Fruit fly (Drosophila melanogaster) whole organism, embryonic: ENCODE results near the gene bor.

Source experiments
- CG10366 ChIP-seq: fragments of 200-800 bp; sonication (Bioruptor generic); IDR thresholded peaks from 2 replicates; pipeline ENCODE4 v1.3.6; 2022; ENCODE audit warnings: missing biosample characterization, missing genetic modification characterization
- CG10431 ChIP-seq: fragments of 200-800 bp; sonication (Bioruptor generic); optimal IDR thresholded peaks from 3 replicates; lab custom pipeline; 2018; ENCODE audit warnings: missing biosample characterization, mild to moderate bottlenecking, missing genetic modification characterization
- CG12659 ChIP-seq: fragments of 200-800 bp; sonication (Bioruptor generic); optimal IDR thresholded peaks from 3 replicates; lab custom pipeline; 2017; ENCODE audit warnings: mild to moderate bottlenecking, missing biosample characterization, missing genetic modification reagents, missing genetic modification characterization
- CG13894 ChIP-seq: fragments of 200-800 bp; sonication (Bioruptor generic); optimal IDR thresholded peaks from 3 replicates; lab custom pipeline; 2018; ENCODE audit warnings: missing biosample characterization, mild to moderate bottlenecking, missing genetic modification characterization, moderate library complexity
- CG14965 ChIP-seq: fragments of 200-800 bp; sonication (Bioruptor generic); optimal IDR thresholded peaks from 2 replicates; lab custom pipeline; 2016; ENCODE audit warnings: missing biosample characterization, missing genetic modification characterization, borderline replicate concordance
- CG15479 ChIP-seq: fragments of 200-800 bp; sonication (Bioruptor generic); optimal IDR thresholded peaks from 3 replicates; lab custom pipeline; 2019; ENCODE audit warnings: missing biosample characterization, mild to moderate bottlenecking, missing genetic modification characterization, moderate library complexity
- CG18764 ChIP-seq: fragments of 200-800 bp; sonication (Bioruptor generic); optimal IDR thresholded peaks from 3 replicates; lab custom pipeline; 2016; ENCODE audit warnings: missing biosample characterization, missing genetic modification characterization
- CG2712 ChIP-seq: fragments of 200-800 bp; optimal IDR thresholded peaks from 3 replicates; lab custom pipeline; 2019; ENCODE audit warnings: missing biosample characterization, mild to moderate bottlenecking, missing genetic modification characterization, moderate library complexity
- CG2889 ChIP-seq: fragments of 200-800 bp; sonication (Bioruptor generic); IDR thresholded peaks from 3 replicates; pipeline ENCODE4 v1.3.6; 2022; ENCODE audit warnings: missing biosample characterization, missing genetic modification characterization
- CG31365 ChIP-seq: fragments of 200-800 bp; sonication (Bioruptor generic); optimal IDR thresholded peaks from 2 replicates; lab custom pipeline; 2018; ENCODE audit warnings: missing biosample characterization, mild to moderate bottlenecking, missing genetic modification characterization
- CG31388 ChIP-seq: fragments of 200-800 bp; sonication (Bioruptor generic); optimal IDR thresholded peaks from 2 replicates; lab custom pipeline; 2016; ENCODE audit warnings: missing biosample characterization, missing genetic modification characterization
- CG3163 ChIP-seq: fragments of 200-800 bp; sonication (Bioruptor generic); optimal IDR thresholded peaks from 3 replicates; lab custom pipeline; 2016; ENCODE audit warnings: missing biosample characterization, missing genetic modification characterization
- CG32767 ChIP-seq: fragments of 200-800 bp; sonication (Bioruptor generic); IDR thresholded peaks from 2 replicates; pipeline ENCODE4 v1.3.6; 2022; ENCODE audit warnings: missing biosample characterization, missing genetic modification characterization
- CG32772 ChIP-seq: fragments of 200-800 bp; sonication (Bioruptor generic); IDR thresholded peaks from 2 replicates; pipeline ENCODE4 v1.3.6; 2022; ENCODE audit warnings: missing biosample characterization, missing genetic modification characterization
- CG3847 ChIP-seq: fragments of 200-800 bp; sonication (Bioruptor generic); IDR thresholded peaks from 2 replicates; pipeline ENCODE4 v1.3.6; 2022; ENCODE audit warnings: missing biosample characterization, missing genetic modification characterization
- CG3995 ChIP-seq: fragments of 200-800 bp; sonication (Bioruptor generic); optimal IDR thresholded peaks from 3 replicates; lab custom pipeline; 2016; ENCODE audit warnings: missing biosample characterization, missing genetic modification characterization
- CG4328 ChIP-seq: fragments of 200-800 bp; sonication (Bioruptor generic); optimal IDR thresholded peaks from 3 replicates; lab custom pipeline; 2017; ENCODE audit warnings: missing biosample characterization, missing genetic modification reagents, missing genetic modification characterization
- CG6272 ChIP-seq: fragments of 200-800 bp; sonication (Bioruptor generic); IDR thresholded peaks from 2 replicates; pipeline ENCODE4 v1.3.6; 2022; ENCODE audit warnings: missing biosample characterization, missing genetic modification characterization
- CG6654 ChIP-seq: fragments of 200-800 bp; sonication (Bioruptor generic); optimal IDR thresholded peaks from 2 replicates; lab custom pipeline; 2017; ENCODE audit warnings: missing biosample characterization, mild to moderate bottlenecking, missing genetic modification characterization
- CG7357 ChIP-seq: fragments of 200-800 bp; sonication (Bioruptor generic); IDR thresholded peaks from 3 replicates; pipeline ENCODE4 v1.3.6; 2022; ENCODE audit warnings: missing biosample characterization, missing genetic modification characterization
- CG7839 ChIP-seq: fragments of 200-800 bp; sonication (Bioruptor generic); optimal IDR thresholded peaks from 3 replicates; lab custom pipeline; 2018; ENCODE audit warnings: missing biosample characterization, mild to moderate bottlenecking, missing genetic modification characterization, moderate library complexity
- CG8290 ChIP-seq, 3 experiments: fragments of 200-800 bp; sonication (Bioruptor generic); optimal IDR thresholded peaks; 2 replicates each; lab custom pipeline; 2016 to 2019; ENCODE audit warnings: missing biosample characterization in 3 of 3, missing genetic modification characterization in 3 of 3, mild to moderate bottlenecking in 2 of 3, moderate library complexity in 1 of 3
- CG8478 ChIP-seq: fragments of >200 bp; optimal IDR thresholded peaks from 2 replicates; lab custom pipeline; 2018
- Chrac-16 ChIP-seq: fragments of 200-800 bp; sonication (Bioruptor generic); optimal IDR thresholded peaks from 3 replicates; lab custom pipeline; 2016; ENCODE audit warnings: missing biosample characterization, missing genetic modification characterization
- Dad ChIP-seq: fragments of 200-800 bp; sonication (Bioruptor generic); optimal IDR thresholded peaks from 3 replicates; lab custom pipeline; 2016; ENCODE audit warnings: missing biosample characterization, missing genetic modification characterization
- HLH3B ChIP-seq: fragments of 200-800 bp; sonication (Bioruptor generic); IDR thresholded peaks from 2 replicates; pipeline ENCODE4 v1.3.6; 2022; ENCODE audit warnings: missing biosample characterization, missing genetic modification characterization
- HmgD ChIP-seq: fragments of 200-800 bp; sonication (Bioruptor generic); optimal IDR thresholded peaks from 3 replicates; lab custom pipeline; 2016; ENCODE audit warnings: missing biosample characterization, missing genetic modification characterization
- Hsf ChIP-seq: fragments of 200-800 bp; sonication (Bioruptor generic); optimal IDR thresholded peaks from 3 replicates; lab custom pipeline; 2016; ENCODE audit warnings: missing biosample characterization, missing genetic modification characterization
- Jarid2 ChIP-seq: fragments of 200-800 bp; sonication (Bioruptor generic); optimal IDR thresholded peaks from 3 replicates; lab custom pipeline; 2017; ENCODE audit warnings: mild to moderate bottlenecking, missing biosample characterization, missing genetic modification reagents, missing genetic modification characterization
- Lpt ChIP-seq: fragments of >200 bp; optimal IDR thresholded peaks from 2 replicates; lab custom pipeline; 2018; ENCODE audit warnings: missing biosample characterization, missing genetic modification characterization
- MESR4 ChIP-seq: fragments of 200-800 bp; sonication (Bioruptor generic); optimal IDR thresholded peaks from 2 replicates; lab custom pipeline; 2018; ENCODE audit warnings: missing biosample characterization, mild to moderate bottlenecking, missing genetic modification characterization, moderate library complexity
- Max ChIP-seq: fragments of 200-800 bp; sonication (Bioruptor generic); optimal IDR thresholded peaks from 2 replicates; lab custom pipeline; 2016; ENCODE audit warnings: missing biosample characterization, mild to moderate bottlenecking, missing genetic modification characterization
- TFAM ChIP-seq: fragments of 200-800 bp; sonication (Bioruptor generic); optimal IDR thresholded peaks from 2 replicates; lab custom pipeline; 2017; ENCODE audit warnings: missing biosample characterization, missing genetic modification characterization, inconsistent platforms
- ap ChIP-seq: fragments of 200-800 bp; sonication (Bioruptor generic); IDR thresholded peaks from 2 replicates; pipeline ENCODE4 v1.3.6; 2022; ENCODE audit warnings: missing biosample characterization, missing genetic modification characterization
- ato ChIP-seq: fragments of 200-800 bp; sonication (Bioruptor generic); IDR thresholded peaks from 2 replicates; pipeline ENCODE4 v1.3.6; 2022; ENCODE audit warnings: missing biosample characterization, missing genetic modification characterization; ENCODE audit not compliant: partially characterized antibody
- croc ChIP-seq: fragments of 200-800 bp; sonication (Bioruptor generic); conservative IDR thresholded peaks from 3 replicates; pipeline ENCODE4 v1.3.6; 2022; ENCODE audit warnings: missing biosample characterization, missing genetic modification characterization
- crol ChIP-seq: fragments of 200-800 bp; sonication (Bioruptor generic); IDR thresholded peaks from 2 replicates; pipeline ENCODE4 v1.3.6; 2022; ENCODE audit warnings: missing biosample characterization, missing genetic modification characterization
- dmrt11E ChIP-seq: fragments of 200-800 bp; sonication (Bioruptor generic); optimal IDR thresholded peaks from 3 replicates; lab custom pipeline; 2018; ENCODE audit warnings: missing biosample characterization, mild to moderate bottlenecking, missing genetic modification characterization, moderate library complexity
- ems ChIP-seq: fragments of 200-800 bp; sonication (Bioruptor generic); optimal IDR thresholded peaks from 3 replicates; lab custom pipeline; 2016; ENCODE audit warnings: missing biosample characterization, missing genetic modification characterization
- en ChIP-seq: fragments of 200-800 bp; sonication (Bioruptor generic); optimal IDR thresholded peaks from 2 replicates; lab custom pipeline; 2016; ENCODE audit warnings: missing biosample characterization, missing genetic modification characterization
- fd3F ChIP-seq: fragments of 200-800 bp; sonication (Bioruptor generic); optimal IDR thresholded peaks from 2 replicates; lab custom pipeline; 2018; ENCODE audit warnings: missing biosample characterization, mild to moderate bottlenecking, missing genetic modification characterization, moderate library complexity
- gsb ChIP-seq: fragments of 200-800 bp; sonication (Bioruptor generic); IDR thresholded peaks from 2 replicates; pipeline ENCODE4 v1.3.6; 2022; ENCODE audit warnings: missing biosample characterization, missing genetic modification characterization
- ind ChIP-seq: fragments of 200-800 bp; sonication (Bioruptor generic); optimal IDR thresholded peaks from 3 replicates; lab custom pipeline; 2016; ENCODE audit warnings: missing biosample characterization, missing genetic modification characterization
- oc ChIP-seq: fragments of 200-800 bp; sonication (Bioruptor generic); optimal IDR thresholded peaks from 2 replicates; lab custom pipeline; 2018; ENCODE audit warnings: missing biosample characterization, mild to moderate bottlenecking, missing genetic modification characterization, moderate library complexity
- pita ChIP-seq: fragments of 200-800 bp; sonication (Bioruptor generic); optimal IDR thresholded peaks from 2 replicates; lab custom pipeline; 2017; ENCODE audit warnings: missing biosample characterization, mild to moderate bottlenecking, missing genetic modification characterization
- sna ChIP-seq: fragments of 200-800 bp; sonication (Bioruptor generic); IDR thresholded peaks from 2 replicates; pipeline ENCODE4 v1.3.6; 2022; ENCODE audit warnings: missing biosample characterization, missing genetic modification characterization; ENCODE audit not compliant: partially characterized antibody
- stc ChIP-seq: fragments of 200-800 bp; sonication (Bioruptor generic); IDR thresholded peaks from 2 replicates; pipeline ENCODE4 v1.3.6; 2022; ENCODE audit warnings: missing biosample characterization, missing genetic modification characterization
- sug ChIP-seq: fragments of 200-800 bp; optimal IDR thresholded peaks from 2 replicates; lab custom pipeline; 2019; ENCODE audit warnings: missing biosample characterization, mild to moderate bottlenecking, missing genetic modification characterization, moderate library complexity
- wdn ChIP-seq: fragments of 200-800 bp; sonication (Bioruptor generic); IDR thresholded peaks from 2 replicates; pipeline ENCODE4 v1.3.6; 2022; ENCODE audit warnings: missing biosample characterization, missing genetic modification characterization
- zfh1 ChIP-seq: fragments of 200-800 bp; sonication (Bioruptor generic); IDR thresholded peaks from 3 replicates; pipeline ENCODE4 v1.3.6; 2022; ENCODE audit warnings: missing biosample characterization, missing genetic modification characterization

Gene bor

DNA sequence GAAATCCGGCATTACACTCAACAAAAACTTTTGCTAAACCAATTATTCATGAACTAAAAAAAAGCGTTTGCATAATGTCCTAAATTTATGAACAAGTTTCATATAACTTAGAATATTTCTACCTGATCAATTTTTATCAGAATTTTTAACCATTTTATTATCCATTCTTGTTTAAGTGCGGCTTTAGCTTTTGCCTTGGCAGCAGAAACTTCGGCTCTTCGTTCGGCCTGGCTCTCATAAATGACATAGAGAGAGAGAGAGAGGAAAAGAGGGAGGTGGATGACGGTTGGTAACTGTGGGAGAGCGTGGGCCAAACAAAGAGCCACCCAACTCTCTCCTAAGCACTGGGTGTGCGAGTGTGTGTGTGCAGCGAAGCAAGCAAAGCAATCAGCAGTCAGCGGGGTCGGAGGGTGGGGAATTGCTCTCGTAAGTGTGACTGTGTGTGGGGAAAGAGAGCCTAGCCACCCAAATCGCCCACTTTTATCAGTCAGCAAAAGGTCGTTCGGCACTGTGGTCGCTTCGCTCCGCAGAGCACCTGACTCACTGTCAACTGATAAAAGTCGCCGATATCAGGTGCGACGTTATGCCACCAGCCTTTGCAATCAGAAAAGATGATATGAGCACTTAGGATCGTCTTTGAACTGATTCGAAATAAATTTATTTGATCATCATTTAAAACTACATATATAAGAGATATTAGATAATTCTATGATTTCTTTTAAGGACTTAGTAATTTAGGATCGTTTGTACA lies 39.3 kb downstream of the bor start (continued):
- TF ChIP-seq CG7839 (tag; lab: Kevin White, UChicago) = peak; percentile 98
- no peak for TF ChIP-seq zfh1 (GFP tag; lab: Robert Waterston, UW)
- TF ChIP-seq ind = peak; percentile 96
- TF ChIP-seq oc (tag; lab: Kevin White, UChicago) = peak; percentile 99
- TF ChIP-seq CG32772 = no peak
- peak; percentile 71 for TF ChIP-seq CG4328 (GFP tag; lab: Kevin White, UChicago)
- TF ChIP-seq CG32767 (GFP tag; lab: Robert Waterston, UW) = no peak
- TF ChIP-seq CG3995 (GFP tag; lab: Kevin White, UChicago) = peak; percentile 60
- peak; percentile 97 for TF ChIP-seq Hsf (GFP tag; lab: Kevin White, UChicago)
- TF ChIP-seq CG2889 (GFP tag; lab: Robert Waterston, UW) = no peak
- TF ChIP-seq HLH3B (GFP tag; lab: Robert Waterston, UW) = no peak
- no peak for TF ChIP-seq ap (GFP tag; lab: Robert Waterston, UW)
- TF ChIP-seq TFAM (GFP tag; lab: Kevin White, UChicago) = peak; percentile 86
- TF ChIP-seq CG12659 (GFP tag; lab: Kevin White, UChicago) = peak; percentile 98
- peak; percentile 96 for TF ChIP-seq en (GFP tag; lab: Kevin White, UChicago)
- peak; percentile 96 for TF ChIP-seq Dad (GFP tag; lab: Kevin White, UChicago)
- TF ChIP-seq CG2712 (tag; lab: Kevin White, UChicago) = peak; percentile 99
- TF ChIP-seq CG31365 (tag; lab: Kevin White, UChicago) = peak; percentile 84
- peak; percentile 94 for TF ChIP-seq Max (GFP tag; lab: Kevin White, UChicago)
- peak; percentile 90 for TF ChIP-seq CG3163 (GFP tag; lab: Kevin White, UChicago)
- no peak for TF ChIP-seq sna (GFP tag; lab: Robert Waterston, UW)
- TF ChIP-seq crol = no peak
- no peak for TF ChIP-seq Lpt
- no peak for TF ChIP-seq ato (GFP tag; lab: Robert Waterston, UW)
- no peak for TF ChIP-seq CG8478 (lab: Kevin White, UChicago)
- peak; percentile 94 for TF ChIP-seq CG7357 (GFP tag; lab: Robert Waterston, UW)
- TF ChIP-seq Chrac-16 (GFP tag; lab: Kevin White, UChicago) = peak; percentile 96
- no peak for TF ChIP-seq stc (GFP tag; lab: Robert Waterston, UW)
- peak; percentile 88 for TF ChIP-seq CG6654 (GFP tag; lab: Kevin White, UChicago)
- TF ChIP-seq CG15479 (GFP tag; lab: Kevin White, UChicago) = no peak
- TF ChIP-seq CG3847 (GFP tag; lab: Robert Waterston, UW) = no peak
- TF ChIP-seq CG31388 (GFP tag; lab: Kevin White, UChicago) = peak; percentile 94
- peak; percentile 97 for TF ChIP-seq ems (GFP tag; lab: Kevin White, UChicago)
- TF ChIP-seq CG10366 (GFP tag; lab: Robert Waterston, UW) = no peak
- peak; percentile 97 for TF ChIP-seq croc (GFP tag; lab: Robert Waterston, UW)
- TF ChIP-seq wdn (GFP tag; lab: Robert Waterston, UW) = no peak
- TF ChIP-seq pita (GFP tag; lab: Kevin White, UChicago) = no peak
- TF ChIP-seq fd3F (GFP tag; lab: Kevin White, UChicago) = peak; percentile 97
- peak; percentile 96 for TF ChIP-seq CG6272 (GFP tag; lab: Robert Waterston, UW)
- peak; percentile 96 for TF ChIP-seq CG13894
- peak; percentile 76 for TF ChIP-seq Jarid2
- TF ChIP-seq HmgD = peak; percentile 89
- peak; percentile 56 for TF ChIP-seq MESR4 (GFP tag; lab: Kevin White, UChicago)
- TF ChIP-seq CG14965 (GFP tag; lab: Kevin White, UChicago) = peak; percentile 87
- peak; percentile 97 for TF ChIP-seq dmrt11E (tag; lab: Kevin White, UChicago)
- TF ChIP-seq gsb = no peak
- TF ChIP-seq sug (tag; lab: Kevin White, UChicago) = peak; percentile 85
- peak; percentile 95 for TF ChIP-seq CG10431 (GFP tag; lab: Kevin White, UChicago)
- peak; percentile 96 for TF ChIP-seq CG18764
- peak; percentile 92 for TF ChIP-seq CG8290 (GFP tag; optimal IDR thresholded peaks at IDR 0.05; lab: Kevin White, UChicago)
- TF ChIP-seq CG8290 (tag; optimal IDR thresholded peaks at IDR 0.05; lab: Kevin White, UChicago) = peak; percentile 74 to 82
